Worm (Caenorhabditis elegans) whole organism, L1 larva: Measurements from ENCODE around the gene cri-2.

Source experiments
- Y116A8C.19 ChIP-seq: sonication (generic microtip); optimal IDR thresholded peaks from 2 replicates; lab custom pipeline; 2016; ENCODE audit warnings: missing compliant biosample characterization, missing genetic modification characterization, borderline replicate concordance
- aly-2 ChIP-seq: fragments of 150-350 bp; optimal IDR thresholded peaks from 2 replicates; lab custom pipeline; 2014; ENCODE audit warnings: missing biosample characterization, missing genetic modification characterization
- ama-1 ChIP-seq: fragments of 150-350 bp; optimal IDR thresholded peaks from 2 replicates; lab custom pipeline; 2014
- blmp-1 ChIP-seq: fragments of 150-350 bp; optimal IDR thresholded peaks from 2 replicates; lab custom pipeline; 2014; ENCODE audit warnings: missing biosample characterization, missing genetic modification characterization
- ces-1 ChIP-seq: fragments of 150-350 bp; optimal IDR thresholded peaks from 2 replicates; lab custom pipeline; 2014; ENCODE audit warnings: missing biosample characterization, missing genetic modification reagents, missing genetic modification characterization
- dsc-1 ChIP-seq: sonication (generic microtip); optimal IDR thresholded peaks from 2 replicates; lab custom pipeline; 2016; ENCODE audit warnings: mild to moderate bottlenecking, missing genetic modification characterization, missing compliant biosample characterization
- efl-1 ChIP-seq, 4 experiments: fragments of 150-350 bp; optimal IDR thresholded peaks in 3 of 4; peaks in 1 of 4; 1 replicate in 1 of 4; 2 replicates in 3 of 4; lab custom pipeline; 2014; ENCODE audit warnings: missing biosample characterization in 2 of 4, missing genetic modification characterization in 2 of 4, missing genetic modification reagents in 2 of 4
- egl-13 ChIP-seq: sonication (generic microtip); optimal IDR thresholded peaks from 2 replicates; lab custom pipeline; 2016; ENCODE audit warnings: missing genotype, missing genetic modification reagents, missing genetic modification characterization, missing compliant biosample characterization
- elt-2 ChIP-seq: sonication (generic microtip); optimal IDR thresholded peaks from 2 replicates; lab custom pipeline; 2016; ENCODE audit warnings: missing genetic modification characterization, mild to moderate bottlenecking, inconsistent platforms, missing compliant biosample characterization, missing genetic modification reagents
- elt-3 ChIP-seq, 6 experiments: fragments of 150-350 bp in 1 of 6; sonication (generic microtip); optimal IDR thresholded peaks; 2 replicates each; lab custom pipeline; 2017 to 2018; ENCODE audit warnings: missing biosample characterization in 6 of 6, missing genetic modification characterization in 6 of 6, inconsistent platforms in 1 of 6
- fkh-8 ChIP-seq: sonication (generic microtip); optimal IDR thresholded peaks from 2 replicates; lab custom pipeline; 2016; ENCODE audit warnings: mild to moderate bottlenecking, missing genetic modification characterization, missing compliant biosample characterization
- fos-1 ChIP-seq: fragments of 150-350 bp; optimal IDR thresholded peaks from 2 replicates; lab custom pipeline; 2014; ENCODE audit warnings: missing biosample characterization, missing genetic modification characterization
- isw-1 ChIP-seq: fragments of 200-800 bp; sonication (Bioruptor generic); IDR thresholded peaks from 2 replicates; pipeline ENCODE4 v1.3.6; 2022; ENCODE audit warnings: missing genetic modification characterization, missing compliant biosample characterization
- jun-1 ChIP-seq: fragments of 150-350 bp; optimal IDR thresholded peaks from 2 replicates; lab custom pipeline; 2014; ENCODE audit warnings: missing biosample characterization, missing genetic modification reagents, missing genetic modification characterization
- lin-14 ChIP-seq: fragments of 200-800 bp; sonication (Bioruptor generic); optimal IDR thresholded peaks from 2 replicates; lab custom pipeline; 2018; ENCODE audit warnings: mild to moderate bottlenecking, missing genetic modification characterization, moderate library complexity, missing compliant biosample characterization
- lsy-2 ChIP-seq, 2 experiments: fragments of 150-350 bp; optimal IDR thresholded peaks; 2 replicates each; lab custom pipeline; 2014; ENCODE audit warnings: missing biosample characterization in 2 of 2, missing genetic modification characterization in 2 of 2
- mef-2 ChIP-seq: fragments of 150-350 bp; optimal IDR thresholded peaks from 2 replicates; lab custom pipeline; 2014; ENCODE audit warnings: missing biosample characterization, missing genetic modification characterization
- nhr-11 ChIP-seq: fragments of 150-350 bp; optimal IDR thresholded peaks from 2 replicates; lab custom pipeline; 2014; ENCODE audit warnings: missing biosample characterization, missing genetic modification characterization
- nhr-20 ChIP-seq: sonication (generic microtip); optimal IDR thresholded peaks from 2 replicates; lab custom pipeline; 2016; ENCODE audit warnings: mild to moderate bottlenecking, missing genetic modification characterization, missing compliant biosample characterization
- nhr-237 ChIP-seq: fragments of 150-350 bp; optimal IDR thresholded peaks from 2 replicates; lab custom pipeline; 2014; ENCODE audit warnings: missing biosample characterization, missing genetic modification characterization
- nhr-28 ChIP-seq: fragments of 150-350 bp; optimal IDR thresholded peaks from 2 replicates; lab custom pipeline; 2014; ENCODE audit warnings: missing biosample characterization, missing genetic modification characterization
- nhr-71 ChIP-seq: sonication (generic microtip); optimal IDR thresholded peaks from 2 replicates; lab custom pipeline; 2016; ENCODE audit warnings: mild to moderate bottlenecking, missing genetic modification characterization, moderate library complexity, missing compliant biosample characterization
- nhr-84 ChIP-seq: sonication (generic microtip); optimal IDR thresholded peaks from 2 replicates; lab custom pipeline; 2017; ENCODE audit warnings: missing biosample characterization, missing genetic modification characterization
- nhr-85 ChIP-seq: sonication (generic microtip); peaks from one replicate; lab custom pipeline; 2016; ENCODE audit warnings: missing genetic modification characterization, inconsistent platforms, missing compliant biosample characterization
- nhr-90 ChIP-seq: sonication (generic microtip); optimal IDR thresholded peaks from 2 replicates; lab custom pipeline; 2016; ENCODE audit warnings: mild to moderate bottlenecking, missing genetic modification characterization, missing compliant biosample characterization; ENCODE audit not compliant: poor library complexity
- pax-3 ChIP-seq: fragments of 200-800 bp; sonication (Bioruptor generic); optimal IDR thresholded peaks from 2 replicates; lab custom pipeline; 2018; ENCODE audit warnings: mild to moderate bottlenecking, missing genetic modification characterization, moderate library complexity, missing compliant biosample characterization
- pqm-1 ChIP-seq: sonication (generic microtip); optimal IDR thresholded peaks from 3 replicates; lab custom pipeline; 2017; ENCODE audit warnings: missing biosample characterization, missing genetic modification characterization
- rnt-1 ChIP-seq: sonication (generic microtip); optimal IDR thresholded peaks from 2 replicates; lab custom pipeline; 2016; ENCODE audit warnings: mild to moderate bottlenecking, missing genetic modification characterization, moderate library complexity, missing compliant biosample characterization
- snpc-4 ChIP-seq: fragments of 150-350 bp; optimal IDR thresholded peaks from 2 replicates; lab custom pipeline; 2014; ENCODE audit warnings: missing biosample characterization, missing genetic modification characterization
- snu-23 ChIP-seq: sonication (generic microtip); optimal IDR thresholded peaks from 2 replicates; lab custom pipeline; 2016; ENCODE audit warnings: missing genetic modification characterization, missing compliant biosample characterization
- sptf-1 ChIP-seq: fragments of 150-350 bp; optimal IDR thresholded peaks from 2 replicates; lab custom pipeline; 2014; ENCODE audit warnings: missing biosample characterization, missing genetic modification characterization
- swsn-7 ChIP-seq: sonication (generic microtip); optimal IDR thresholded peaks from 2 replicates; lab custom pipeline; 2016; ENCODE audit warnings: missing genetic modification characterization, missing compliant biosample characterization
- tbx-2 ChIP-seq: sonication (generic microtip); optimal IDR thresholded peaks from 2 replicates; lab custom pipeline; 2016; ENCODE audit warnings: missing genetic modification characterization, missing compliant biosample characterization
- unc-130 ChIP-seq: fragments of 150-350 bp; optimal IDR thresholded peaks from 2 replicates; lab custom pipeline; 2017; ENCODE audit warnings: missing biosample characterization, missing genetic modification characterization, inconsistent platforms
- unc-98 ChIP-seq: fragments of 200-800 bp; sonication (Bioruptor generic); IDR thresholded peaks from 2 replicates; pipeline ENCODE4 v1.3.6; 2022; ENCODE audit warnings: missing genetic modification characterization, missing compliant biosample characterization
- zag-1 ChIP-seq: fragments of 150-350 bp; optimal IDR thresholded peaks from 2 replicates; lab custom pipeline; 2014; ENCODE audit warnings: missing biosample characterization, missing genetic modification characterization

The cri-2 gene

DNA sequence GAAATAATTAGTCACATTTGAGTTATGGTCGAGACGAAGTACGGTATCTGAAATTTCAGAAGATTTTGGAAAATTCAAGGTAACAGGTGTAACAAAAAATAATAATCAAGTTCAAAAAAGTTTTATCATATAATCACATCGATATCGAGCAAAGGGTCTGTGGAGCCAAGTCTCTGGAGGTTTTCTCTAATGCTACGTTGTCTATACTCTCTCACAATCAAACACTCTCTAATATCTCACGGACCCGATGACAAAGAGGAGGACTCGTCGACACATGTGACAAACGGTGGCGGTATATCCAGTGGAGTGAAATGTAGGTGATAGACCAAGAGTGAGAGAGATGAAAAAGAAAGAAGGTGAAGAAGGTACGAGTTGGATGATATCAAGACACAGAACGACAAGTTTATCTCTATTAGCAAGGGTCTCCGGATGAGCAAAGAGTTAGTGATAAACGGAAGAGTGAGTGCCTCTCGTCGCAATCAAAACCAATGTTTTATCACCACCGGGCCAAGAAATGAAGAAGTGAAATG lies 5.7 kb upstream of the cri-2 start, which contains the start of gene F20D6.10:
F20D6.10 (minus strand) TSS at position 51 of the 530 bp plus-strand sequence.
- TF ChIP-seq lin-14 (GFP tag; lab: Kevin White, UChicago) (peak; percentile 59), nhr-20 (tag; lab: Kevin White, UChicago) (peak; percentile 12), lsy-2 (tag; optimal IDR thresholded peaks at IDR 0.05; lab: Kevin White, UChicago) (peak; percentile 30 to 44), efl-1 (optimal IDR thresholded peaks at IDR 0.05; lab: Kevin White, UChicago) (peak in 1 of 2 experiments; percentile 5), efl-1 (GFP tag; optimal IDR thresholded peaks at IDR 0.05 in 1 of 2; lab: Kevin White, UChicago) (peak in 1 of 2 experiments; percentile 20), rnt-1 (peak; percentile 78), snu-23 (GFP tag; lab: Kevin White, UChicago) (peak; percentile 22), blmp-1 (tag; lab: Kevin White, UChicago) (no peak), unc-130 (tag; lab: Kevin White, UChicago) (peak; percentile 19), nhr-71 (tag; lab: Kevin White, UChicago) (peak; percentile 71), nhr-28 (tag; lab: Kevin White, UChicago) (no peak)

DNA sequence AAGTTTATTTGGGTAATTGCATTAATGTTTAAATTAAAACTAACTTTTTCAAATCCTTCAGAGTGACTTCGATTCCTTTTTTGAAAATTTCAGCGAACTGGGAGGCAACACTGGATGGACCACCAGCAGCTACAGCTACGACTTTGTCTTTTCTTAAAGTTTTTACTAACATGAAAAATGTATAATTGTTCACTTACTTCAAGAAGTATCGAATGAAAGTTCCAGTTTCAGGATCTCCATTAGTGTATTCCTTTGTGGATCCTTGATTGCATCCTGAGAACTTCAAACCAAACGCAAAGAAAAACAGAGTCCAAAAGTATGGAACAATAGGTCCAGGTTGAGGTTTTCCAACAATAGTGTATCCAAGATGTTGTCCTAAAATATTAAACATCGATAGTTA lies 4.6 kb upstream of the cri-2 start:
- TF ChIP-seq nhr-11 (tag; lab: Kevin White, UChicago) (no peak), efl-1 (optimal IDR thresholded peaks at IDR 0.05; lab: Kevin White, UChicago) (no peak), efl-1 (GFP tag; optimal IDR thresholded peaks at IDR 0.05 in 1 of 2; lab: Kevin White, UChicago) (peak in 1 of 2 experiments; percentile 67)

DNA sequence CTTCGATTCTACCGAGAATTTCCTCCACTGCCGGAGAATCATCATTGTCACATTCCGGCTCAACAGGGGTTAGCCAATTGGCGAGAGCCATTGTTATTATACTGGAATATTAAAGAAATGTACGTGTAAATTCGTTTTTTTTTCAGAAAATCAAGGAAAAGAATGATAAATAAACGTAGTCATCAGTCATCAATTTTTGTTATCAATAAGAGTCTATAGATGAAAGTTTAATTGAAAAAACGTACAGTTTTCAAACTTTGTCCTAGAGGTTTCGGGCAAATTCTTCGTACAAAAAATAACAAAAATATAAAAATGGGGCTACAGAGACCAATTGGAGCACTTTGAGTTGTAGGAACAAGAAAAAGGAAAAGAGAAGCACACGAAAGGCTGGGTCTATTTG lies 2.6 kb upstream of the cri-2 start, which contains the start of gene F20D6.11:
F20D6.11 (minus strand) TSS at position 101 of the 400 bp plus-strand sequence.
- TF ChIP-seq egl-13 (no peak), snpc-4 (tag; lab: Kevin White, UChicago) (no peak), isw-1 (GFP tag; lab: Robert Waterston, UW) (no peak), aly-2 (tag; lab: Kevin White, UChicago) (no peak), nhr-237 (no peak), efl-1 (optimal IDR thresholded peaks at IDR 0.05; lab: Kevin White, UChicago) (no peak), efl-1 (GFP tag; optimal IDR thresholded peaks at IDR 0.05 in 1 of 2; lab: Kevin White, UChicago) (no peak), tbx-2 (tag; lab: Kevin White, UChicago) (no peak), nhr-84 (tag; lab: Kevin White, UChicago) (no peak), ces-1 (GFP tag; lab: Kevin White, UChicago) (no peak), blmp-1 (tag; lab: Kevin White, UChicago) (no peak)

DNA sequence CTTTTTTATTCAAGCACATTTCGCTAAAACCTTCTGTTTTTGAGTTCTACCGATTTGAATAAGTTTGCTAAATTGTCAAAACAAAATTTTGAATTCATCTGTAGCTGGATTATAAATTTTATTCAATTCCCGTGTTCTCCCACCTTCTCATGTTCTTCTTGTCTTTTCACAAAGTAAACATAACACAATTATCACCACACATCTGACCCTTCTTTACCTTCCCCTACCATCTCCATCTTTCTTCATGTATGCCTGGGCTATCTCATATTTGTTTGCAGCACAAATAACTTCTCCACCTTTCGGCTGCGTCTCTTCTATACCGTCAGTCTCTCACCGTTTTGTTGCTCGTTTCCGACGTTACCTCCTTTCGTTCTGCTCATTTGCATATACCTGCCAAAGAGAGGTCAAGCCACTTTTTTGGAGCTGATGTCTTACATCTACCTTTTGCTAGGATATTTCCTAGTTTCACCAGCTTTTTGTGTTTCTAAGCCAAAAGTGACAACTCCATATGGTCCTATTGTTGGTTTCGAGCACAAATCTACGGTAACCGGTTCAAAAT lies 1.6 kb downstream of the cri-2 start, which contains the start of gene cest-17:
cest-17 (plus strand) TSS at position 248 of the 559 bp plus-strand sequence.
- TF ChIP-seq blmp-1 (tag; lab: Kevin White, UChicago) (no peak), ama-1 (lab: Kevin White, UChicago) (no peak), efl-1 (optimal IDR thresholded peaks at IDR 0.05; lab: Kevin White, UChicago) (no peak), efl-1 (GFP tag; optimal IDR thresholded peaks at IDR 0.05 in 1 of 2; lab: Kevin White, UChicago) (peak in 1 of 2 experiments; percentile 53)
- TF ChIP-seq, all 84 proteins: peak for 1

DNA sequence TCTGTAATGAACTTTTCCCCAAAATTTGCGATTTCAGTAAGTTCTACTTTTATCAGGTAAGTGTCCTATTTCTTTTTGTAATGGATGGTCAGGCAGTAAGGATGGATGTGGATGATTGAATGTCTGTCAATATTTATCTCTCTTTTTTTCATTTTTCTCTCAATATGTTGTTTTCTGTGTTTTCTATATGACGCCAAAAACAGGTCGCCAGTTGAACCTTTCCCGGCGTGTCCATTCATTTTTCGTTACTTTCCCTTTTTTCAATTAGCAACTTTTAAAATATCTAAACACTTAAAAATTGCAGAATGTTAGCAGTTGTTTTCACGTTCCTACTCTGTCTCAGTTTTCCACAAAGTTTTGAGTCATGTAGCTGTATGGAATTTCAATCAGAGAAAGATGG lies 5.3 kb downstream of the cri-2 start, which contains the start of gene timp-1:
timp-1 (plus strand) TSS at position 305 of the 400 bp plus-strand sequence.
- TF ChIP-seq blmp-1 (tag; lab: Kevin White, UChicago), result peak; percentile 93
- peak in 1 of 6 experiments; percentile 47 for TF ChIP-seq elt-3 (tag; optimal IDR thresholded peaks at IDR 0.05; lab: Kevin White, UChicago)
- no peak for TF ChIP-seq elt-2 (tag; lab: Kevin White, UChicago)
- no peak for TF ChIP-seq jun-1 (tag; lab: Kevin White, UChicago)

DNA sequence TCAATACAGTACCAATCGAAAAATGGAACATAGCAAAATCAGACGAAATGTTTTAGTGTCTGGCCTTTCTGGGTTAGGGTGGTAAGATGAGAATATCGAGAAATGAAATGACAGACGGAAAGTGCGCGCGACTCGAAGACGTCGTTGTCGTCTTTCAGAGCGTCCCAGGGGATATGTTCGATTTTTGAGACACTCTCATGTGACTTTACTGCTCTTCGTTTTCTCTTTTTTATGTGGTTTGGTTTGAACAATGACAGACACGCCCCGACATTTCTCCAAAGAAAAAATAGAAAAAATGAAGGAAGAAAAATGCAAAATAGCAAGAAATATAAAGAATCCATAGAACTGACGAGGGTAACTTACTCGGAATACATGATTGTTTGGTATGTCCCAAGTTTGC lies 8.9 kb downstream of the cri-2 start:
- TF ChIP-seq pqm-1 (tag; lab: Kevin White, UChicago), result no peak
- peak; percentile 42 for TF ChIP-seq lin-14 (GFP tag; lab: Kevin White, UChicago)
- no peak for TF ChIP-seq unc-98

DNA sequence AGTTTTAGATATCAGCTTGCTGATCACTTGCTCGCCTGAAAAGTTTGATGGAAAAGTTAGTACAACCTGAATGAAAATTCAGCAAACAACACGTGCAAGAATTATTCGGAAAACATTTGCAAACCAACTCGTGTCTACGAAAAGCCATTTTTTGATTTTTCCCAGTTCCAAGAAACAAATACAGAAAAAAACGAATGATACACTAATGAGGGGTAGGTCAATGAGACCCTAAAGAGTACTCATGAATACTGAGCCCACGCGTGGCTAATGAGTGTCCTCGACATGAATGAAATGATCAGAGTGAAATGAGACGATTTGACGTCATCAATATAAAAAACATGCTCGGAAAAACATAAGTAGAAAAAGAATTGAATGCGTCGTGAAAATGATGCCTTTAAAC lies 10.4 kb downstream of the cri-2 start:
- TF ChIP-seq dsc-1 (tag; lab: Kevin White, UChicago), result peak; percentile 92
- no peak for TF ChIP-seq Y116A8C.19 (tag; lab: Kevin White, UChicago)
- no peak for TF ChIP-seq zag-1 (tag; lab: Kevin White, UChicago)
- peak; percentile 11 to 32 for TF ChIP-seq lsy-2 (tag; optimal IDR thresholded peaks at IDR 0.05; lab: Kevin White, UChicago)
- peak; percentile 31 for TF ChIP-seq pax-3 (tag; lab: Kevin White, UChicago)
- TF ChIP-seq swsn-7 (tag; lab: Kevin White, UChicago), result peak; percentile 26
- TF ChIP-seq nhr-90 (tag; lab: Kevin White, UChicago), result no peak
- no peak for TF ChIP-seq fos-1 (tag; lab: Kevin White, UChicago)
- peak; percentile 78 for TF ChIP-seq lin-14 (GFP tag; lab: Kevin White, UChicago)
- no peak for TF ChIP-seq jun-1 (tag; lab: Kevin White, UChicago)
- TF ChIP-seq unc-98, result no peak
- TF ChIP-seq fkh-8 (tag; lab: Kevin White, UChicago), result peak; percentile 81
- no peak for TF ChIP-seq sptf-1 (tag; lab: Kevin White, UChicago)
- peak; percentile 47 for TF ChIP-seq nhr-85 (tag; lab: Kevin White, UChicago)
- no peak for TF ChIP-seq pqm-1 (tag; lab: Kevin White, UChicago)
- peak; percentile 22 for TF ChIP-seq nhr-20 (tag; lab: Kevin White, UChicago)
- peak; percentile 52 for TF ChIP-seq egl-13
- no peak for TF ChIP-seq mef-2 (tag; lab: Kevin White, UChicago)
